Fruit fly (Drosophila melanogaster) whole organism, embryonic: ENCODE measurements around the gene CG13377.

Experiments
- ATbp ChIP-seq: fragments of 200-800 bp; sonication (Bioruptor generic); optimal IDR thresholded peaks from 2 replicates; lab custom pipeline; 2017; ENCODE audit warnings: missing biosample characterization, mild to moderate bottlenecking, missing genetic modification characterization, missing genetic modification reagents
- CG10147 ChIP-seq: fragments of 200-800 bp; sonication (Bioruptor generic); optimal IDR thresholded peaks from 2 replicates; lab custom pipeline; 2019; ENCODE audit warnings: missing biosample characterization, mild to moderate bottlenecking, missing genetic modification characterization, moderate library complexity
- CG10366 ChIP-seq: fragments of 200-800 bp; sonication (Bioruptor generic); IDR thresholded peaks from 2 replicates; pipeline ENCODE4 v1.3.6; 2022; ENCODE audit warnings: missing biosample characterization, missing genetic modification characterization
- CG10462 ChIP-seq: fragments of 200-800 bp; sonication (Bioruptor generic); optimal IDR thresholded peaks from 2 replicates; lab custom pipeline; 2016; ENCODE audit warnings: missing biosample characterization, missing genetic modification characterization
- CG10979 ChIP-seq: fragments of 200-800 bp; sonication (Bioruptor generic); optimal IDR thresholded peaks from 2 replicates; lab custom pipeline; 2018; ENCODE audit warnings: missing biosample characterization, mild to moderate bottlenecking, missing genetic modification characterization, moderate library complexity
- CG12769 ChIP-seq: fragments of 200-800 bp; sonication (Bioruptor generic); optimal IDR thresholded peaks from 2 replicates; lab custom pipeline; 2019; ENCODE audit warnings: missing biosample characterization, mild to moderate bottlenecking, missing genetic modification characterization, moderate library complexity
- CG14710 ChIP-seq: fragments of 200-800 bp; sonication (Bioruptor generic); optimal IDR thresholded peaks from 3 replicates; lab custom pipeline; 2019; ENCODE audit warnings: missing biosample characterization, mild to moderate bottlenecking, missing genetic modification characterization, moderate library complexity
- CG15269 ChIP-seq: fragments of 200-800 bp; sonication (Bioruptor generic); optimal IDR thresholded peaks from 2 replicates; lab custom pipeline; 2018; ENCODE audit warnings: missing biosample characterization, mild to moderate bottlenecking, missing genetic modification characterization, moderate library complexity
- CG18599 ChIP-seq: fragments of 200-800 bp; sonication (Bioruptor generic); optimal IDR thresholded peaks from 3 replicates; lab custom pipeline; 2017; ENCODE audit warnings: missing biosample characterization, missing genetic modification characterization, mild to moderate bottlenecking, moderate library complexity, missing genetic modification reagents
- CG2678 ChIP-seq: fragments of 200-800 bp; sonication (Bioruptor generic); optimal IDR thresholded peaks from 3 replicates; lab custom pipeline; 2019; ENCODE audit warnings: missing biosample characterization, mild to moderate bottlenecking, missing genetic modification characterization, moderate library complexity
- CG3407 ChIP-seq: fragments of 200-800 bp; sonication (Bioruptor generic); optimal IDR thresholded peaks from 2 replicates; lab custom pipeline; 2018; ENCODE audit warnings: missing biosample characterization, mild to moderate bottlenecking, missing genetic modification characterization
- CG4617 ChIP-seq: fragments of 200-800 bp; sonication (Bioruptor generic); optimal IDR thresholded peaks from 3 replicates; lab custom pipeline; 2016; ENCODE audit warnings: missing biosample characterization, missing genetic modification characterization, borderline replicate concordance
- CG6175 ChIP-seq: fragments of 200-800 bp; sonication (Bioruptor generic); IDR thresholded peaks from 3 replicates; pipeline ENCODE4 v1.3.6; 2022; ENCODE audit warnings: missing biosample characterization, missing genetic modification characterization
- CG7928 ChIP-seq: fragments of 200-800 bp; sonication (Bioruptor generic); optimal IDR thresholded peaks from 2 replicates; lab custom pipeline; 2017; ENCODE audit warnings: missing biosample characterization, mild to moderate bottlenecking, missing genetic modification characterization
- CG9797 ChIP-seq: fragments of 200-800 bp; sonication (Bioruptor generic); optimal IDR thresholded peaks from 3 replicates; lab custom pipeline; 2018; ENCODE audit warnings: missing biosample characterization, mild to moderate bottlenecking, missing genetic modification characterization
- CG9876 ChIP-seq: fragments of 200-800 bp; sonication (Bioruptor generic); optimal IDR thresholded peaks from 2 replicates; lab custom pipeline; 2016; ENCODE audit warnings: missing biosample characterization, missing genetic modification characterization
- H2.0 ChIP-seq: fragments of 200-800 bp; sonication (Bioruptor generic); IDR thresholded peaks from 2 replicates; pipeline ENCODE4 v1.3.6; 2022; ENCODE audit warnings: missing biosample characterization, missing genetic modification characterization
- Jarid2 ChIP-seq: fragments of 200-800 bp; sonication (Bioruptor generic); optimal IDR thresholded peaks from 3 replicates; lab custom pipeline; 2017; ENCODE audit warnings: mild to moderate bottlenecking, missing biosample characterization, missing genetic modification reagents, missing genetic modification characterization
- NC2α ChIP-seq: fragments of 200-800 bp; sonication (Bioruptor generic); optimal IDR thresholded peaks from 2 replicates; lab custom pipeline; 2016; ENCODE audit warnings: missing biosample characterization, missing genetic modification characterization
- NC2β ChIP-seq: fragments of 200-800 bp; sonication (Bioruptor generic); optimal IDR thresholded peaks from 2 replicates; lab custom pipeline; 2016; ENCODE audit warnings: missing biosample characterization, missing genetic modification characterization
- Optix ChIP-seq: fragments of 200-800 bp; sonication (Bioruptor generic); IDR thresholded peaks from 3 replicates; pipeline ENCODE4 v1.3.6; 2022; ENCODE audit warnings: missing biosample characterization, missing genetic modification characterization
- PHDP ChIP-seq: fragments of 200-800 bp; sonication (Bioruptor generic); optimal IDR thresholded peaks from 3 replicates; lab custom pipeline; 2018; ENCODE audit warnings: missing biosample characterization, mild to moderate bottlenecking, missing genetic modification characterization, moderate library complexity
- Sox102F ChIP-seq: fragments of 200-800 bp; sonication (Bioruptor generic); optimal IDR thresholded peaks from 2 replicates; lab custom pipeline; 2018; ENCODE audit warnings: missing biosample characterization, mild to moderate bottlenecking, missing genetic modification characterization, moderate library complexity
- Tbp ChIP-seq: fragments of >200 bp; optimal IDR thresholded peaks from 2 replicates; lab custom pipeline; 2018; ENCODE audit warnings: missing biosample characterization, missing genetic modification characterization
- al ChIP-seq: fragments of 200-800 bp; sonication (Bioruptor generic); IDR thresholded peaks from 2 replicates; pipeline ENCODE4 v1.3.6; 2022; ENCODE audit warnings: missing biosample characterization, missing genetic modification characterization
- az2 ChIP-seq: fragments of 200-800 bp; sonication (Bioruptor generic); optimal IDR thresholded peaks from 3 replicates; lab custom pipeline; 2016; ENCODE audit warnings: missing biosample characterization, missing genetic modification characterization
- bab2 ChIP-seq: fragments of 200-800 bp; sonication (Bioruptor generic); optimal IDR thresholded peaks from 2 replicates; lab custom pipeline; 2016; ENCODE audit warnings: missing biosample characterization, missing genetic modification characterization
- cwo ChIP-seq: fragments of 200-800 bp; sonication (Bioruptor generic); optimal IDR thresholded peaks from 3 replicates; lab custom pipeline; 2017; ENCODE audit warnings: missing biosample characterization, missing genetic modification characterization, mild to moderate bottlenecking, moderate library complexity, missing genetic modification reagents
- dpn ChIP-seq, 2 experiments: fragments of 200-800 bp; sonication (Bioruptor generic); optimal IDR thresholded peaks; 3 replicates each; lab custom pipeline; 2016; ENCODE audit warnings: missing biosample characterization in 2 of 2, missing genetic modification characterization in 2 of 2
- fd3F ChIP-seq: fragments of 200-800 bp; sonication (Bioruptor generic); optimal IDR thresholded peaks from 2 replicates; lab custom pipeline; 2018; ENCODE audit warnings: missing biosample characterization, mild to moderate bottlenecking, missing genetic modification characterization, moderate library complexity
- fru ChIP-seq: fragments of >200 bp; optimal IDR thresholded peaks from 2 replicates; lab custom pipeline; 2017
- gfzf ChIP-seq: fragments of 200-800 bp; sonication (Bioruptor generic); optimal IDR thresholded peaks from 2 replicates; lab custom pipeline; 2016; ENCODE audit warnings: missing biosample characterization, mild to moderate bottlenecking, missing genetic modification characterization, moderate library complexity
- gsb-n ChIP-seq: fragments of 200-800 bp; sonication (Bioruptor generic); optimal IDR thresholded peaks from 3 replicates; lab custom pipeline; 2018; ENCODE audit warnings: missing biosample characterization, mild to moderate bottlenecking, missing genetic modification characterization
- ham ChIP-seq: fragments of 200-800 bp; sonication (Bioruptor generic); IDR thresholded peaks from 2 replicates; pipeline ENCODE4 v1.3.6; 2022; ENCODE audit warnings: missing biosample characterization, missing genetic modification characterization
- her ChIP-seq: fragments of 200-800 bp; sonication (Bioruptor generic); optimal IDR thresholded peaks from 2 replicates; lab custom pipeline; 2016; ENCODE audit warnings: missing biosample characterization, missing genetic modification characterization
- hkb ChIP-seq, 2 experiments: fragments of 200-800 bp in 1 of 2; fragments of >200 bp in 1 of 2; sonication (Bioruptor generic) in 1 of 2; IDR thresholded peaks in 1 of 2; optimal IDR thresholded peaks in 1 of 2; 2 replicates each; pipeline versions ENCODE4 v1.3.6 to Lab custom; 2017 to 2022; ENCODE audit warnings: missing biosample characterization in 1 of 2, missing genetic modification characterization in 1 of 2
- insv ChIP-seq, 2 experiments: fragments of 200-800 bp; sonication (Bioruptor generic); optimal IDR thresholded peaks; 3 replicates each; lab custom pipeline; 2016 to 2018; ENCODE audit warnings: missing biosample characterization in 2 of 2, missing genetic modification characterization in 2 of 2
- kah ChIP-seq: fragments of 200-800 bp; sonication (Bioruptor generic); optimal IDR thresholded peaks from 2 replicates; lab custom pipeline; 2018; ENCODE audit warnings: missing biosample characterization, mild to moderate bottlenecking, missing genetic modification characterization
- lilli ChIP-seq: fragments of 200-800 bp; sonication (Bioruptor generic); optimal IDR thresholded peaks from 3 replicates; lab custom pipeline; 2016; ENCODE audit warnings: missing biosample characterization, missing genetic modification characterization
- mam ChIP-seq: fragments of 200-800 bp; sonication (Bioruptor generic); optimal IDR thresholded peaks from 3 replicates; lab custom pipeline; 2016; ENCODE audit warnings: missing biosample characterization, missing genetic modification characterization
- nom ChIP-seq: fragments of 200-800 bp; sonication (Bioruptor generic); optimal IDR thresholded peaks from 2 replicates; lab custom pipeline; 2017; ENCODE audit warnings: missing biosample characterization, missing genetic modification characterization, mild to moderate bottlenecking, moderate library complexity, missing genetic modification reagents
- odd ChIP-seq: fragments of 200-800 bp; sonication (Bioruptor generic); optimal IDR thresholded peaks from 2 replicates; lab custom pipeline; 2017; ENCODE audit warnings: missing biosample characterization, mild to moderate bottlenecking, missing genetic modification characterization
- pb ChIP-seq: fragments of 200-800 bp; sonication (Bioruptor generic); optimal IDR thresholded peaks from 3 replicates; lab custom pipeline; 2016; ENCODE audit warnings: missing biosample characterization, missing genetic modification characterization
- repo ChIP-seq: fragments of 200-800 bp; sonication (Bioruptor generic); optimal IDR thresholded peaks from 2 replicates; lab custom pipeline; 2016; ENCODE audit warnings: missing biosample characterization, missing genetic modification characterization
- salm ChIP-seq: fragments of 200-800 bp; sonication (Bioruptor generic); optimal IDR thresholded peaks from 2 replicates; lab custom pipeline; 2018; ENCODE audit warnings: missing biosample characterization, mild to moderate bottlenecking, missing genetic modification characterization
- seq ChIP-seq: fragments of 200-800 bp; sonication (Bioruptor generic); IDR thresholded peaks from 2 replicates; pipeline ENCODE4 v1.3.6; 2022; ENCODE audit warnings: missing biosample characterization, missing genetic modification characterization
- shn ChIP-seq: fragments of 200-800 bp; sonication (Bioruptor generic); optimal IDR thresholded peaks from 3 replicates; lab custom pipeline; 2016; ENCODE audit warnings: missing biosample characterization, missing genetic modification characterization
- sr ChIP-seq: fragments of 200-800 bp; sonication (Bioruptor generic); IDR thresholded peaks from 3 replicates; pipeline ENCODE4 v1.3.6; 2022; ENCODE audit warnings: missing biosample characterization, missing genetic modification characterization
- tna ChIP-seq: fragments of 200-800 bp; sonication (Bioruptor generic); IDR thresholded peaks from 2 replicates; pipeline ENCODE4 v1.3.6; 2022; ENCODE audit warnings: missing biosample characterization, missing genetic modification characterization; ENCODE audit not compliant: partially characterized antibody
- twi ChIP-seq: fragments of 200-800 bp; optimal IDR thresholded peaks from 2 replicates; lab custom pipeline; 2019; ENCODE audit warnings: missing biosample characterization, mild to moderate bottlenecking, missing genetic modification characterization, moderate library complexity
- zen2 ChIP-seq: fragments of 200-800 bp; sonication (Bioruptor generic); IDR thresholded peaks from 3 replicates; pipeline ENCODE4 v1.3.6; 2022; ENCODE audit warnings: missing biosample characterization, missing genetic modification characterization; ENCODE audit not compliant: partially characterized antibody

CG13377 gene

dm6 chrX:245802-246201 is 18.0 kb downstream of the CG13377 start, which contains the start of the genes CG3038 and G9a (continued):
- TF ChIP-seq Optix (no peak), seq (GFP tag; lab: Robert Waterston, UW) (no peak), CG10366 (GFP tag; lab: Robert Waterston, UW) (no peak), PHDP (tag; lab: Kevin White, UChicago) (peak; percentile 14), CG14710 (peak; percentile 100), nom (GFP tag; lab: Kevin White, UChicago) (no peak), insv (GFP tag; optimal IDR thresholded peaks at IDR 0.05; lab: Kevin White, UChicago) (peak in 1 of 2 experiments; percentile 54), Sox102F (GFP tag; lab: Kevin White, UChicago) (no peak), salm (tag; lab: Kevin White, UChicago) (peak; percentile 28), bab2 (peak; percentile 9), ham (GFP tag; lab: Robert Waterston, UW) (no peak), NC2β (GFP tag; lab: Kevin White, UChicago) (peak; percentile 24), NC2α (GFP tag; lab: Kevin White, UChicago) (peak; percentile 10), CG10462 (GFP tag; lab: Kevin White, UChicago) (no peak), hkb (optimal IDR thresholded peaks at IDR 0.05; lab: Kevin White, UChicago) (no peak), hkb (GFP tag; IDR thresholded peaks at IDR 0.05; lab: Robert Waterston, UW) (no peak), shn (GFP tag; lab: Kevin White, UChicago) (peak; percentile 13), lilli (GFP tag; lab: Kevin White, UChicago) (peak; percentile 51), H2.0 (GFP tag; lab: Robert Waterston, UW) (no peak), twi (tag; lab: Kevin White, UChicago) (peak; percentile 9), CG3407 (no peak), Tbp (GFP tag; lab: Kevin White, UChicago) (no peak), sr (GFP tag; lab: Robert Waterston, UW) (no peak), gfzf (GFP tag; lab: Kevin White, UChicago) (peak; percentile 59), her (GFP tag; lab: Kevin White, UChicago) (peak; percentile 39), odd (GFP tag; lab: Kevin White, UChicago) (no peak), CG4617 (GFP tag; lab: Kevin White, UChicago) (peak; percentile 91), repo (GFP tag; lab: Kevin White, UChicago) (peak; percentile 26), gsb-n (tag; lab: Kevin White, UChicago) (peak; percentile 53), cwo (GFP tag; lab: Kevin White, UChicago) (no peak), CG10147 (GFP tag; lab: Kevin White, UChicago) (peak; percentile 46), CG6175 (GFP tag; lab: Robert Waterston, UW) (no peak), ATbp (no peak), pb (GFP tag; lab: Kevin White, UChicago) (peak; percentile 8), az2 (GFP tag; lab: Kevin White, UChicago) (no peak), CG10979 (tag; lab: Kevin White, UChicago) (peak; percentile 4), Jarid2 (GFP tag; lab: Kevin White, UChicago) (peak; percentile 79), al (GFP tag; lab: Robert Waterston, UW) (no peak), zen2 (GFP tag; lab: Robert Waterston, UW) (no peak), mam (peak; percentile 55), CG9797 (GFP tag; lab: Kevin White, UChicago) (peak; percentile 67), CG2678 (no peak), CG12769 (tag; lab: Kevin White, UChicago) (peak; percentile 31), tna (GFP tag; lab: Robert Waterston, UW) (no peak), CG7928 (GFP tag; lab: Kevin White, UChicago) (no peak), CG18599 (no peak), kah (GFP tag; lab: Kevin White, UChicago) (peak; percentile 10), fru (lab: Kevin White, UChicago) (no peak), fd3F (GFP tag; lab: Kevin White, UChicago) (peak; percentile 12), CG15269 (tag; lab: Kevin White, UChicago) (no peak), CG9876 (GFP tag; lab: Kevin White, UChicago) (peak; percentile 37), dpn (GFP tag; optimal IDR thresholded peaks at IDR 0.05; lab: Kevin White, UChicago) (peak; percentile 54 to 64)
